Worm (Caenorhabditis elegans) whole organism, young adult: Measurements from ENCODE around the gene his-59.

ENCODE experiments used
- B0019.2 ChIP-seq: fragments of 200-800 bp; sonication (Bioruptor generic); conservative IDR thresholded peaks from 2 replicates; pipeline ENCODE4 v1.3.6; 2022; ENCODE audit warnings: missing genetic modification reagents, missing genetic modification characterization, missing compliant biosample characterization
- C17E4.6 ChIP-seq: fragments of 200-800 bp; sonication (Bioruptor generic); IDR thresholded peaks from 2 replicates; pipeline ENCODE4 v1.3.6; 2022; ENCODE audit warnings: missing genetic modification reagents, missing genetic modification characterization, missing compliant biosample characterization
- F22D6.2 ChIP-seq: sonication (generic microtip); optimal IDR thresholded peaks from 2 replicates; lab custom pipeline; 2016; ENCODE audit warnings: mild to moderate bottlenecking, missing genetic modification characterization, missing compliant biosample characterization
- F37B4.10 ChIP-seq: fragments of 200-800 bp; sonication (Bioruptor generic); IDR thresholded peaks from 2 replicates; pipeline ENCODE4 v1.3.6; 2022; ENCODE audit warnings: missing genetic modification characterization, missing compliant biosample characterization
- F39B2.1 ChIP-seq: fragments of 200-800 bp; sonication (Bioruptor generic); IDR thresholded peaks from 2 replicates; pipeline ENCODE4 v1.3.6; 2022; ENCODE audit warnings: missing genetic modification reagents, missing genetic modification characterization, missing compliant biosample characterization
- K12H6.12 ChIP-seq: fragments of 200-800 bp; sonication (Bioruptor generic); optimal IDR thresholded peaks from 2 replicates; lab custom pipeline; 2018; ENCODE audit warnings: mild to moderate bottlenecking, missing genetic modification characterization, missing compliant biosample characterization
- Y67H2A.10 ChIP-seq: fragments of 200-800 bp; sonication (Bioruptor generic); conservative IDR thresholded peaks from 2 replicates; pipeline ENCODE4 v1.3.6; 2022; ENCODE audit warnings: missing genetic modification reagents, missing genetic modification characterization, missing compliant biosample characterization
- ZK185.1 ChIP-seq: sonication (generic microtip); optimal IDR thresholded peaks from 2 replicates; lab custom pipeline; 2016; ENCODE audit warnings: mild to moderate bottlenecking, missing genetic modification characterization, missing compliant biosample characterization; ENCODE audit not compliant: poor library complexity, severe bottlenecking
- akir-1 ChIP-seq: fragments of 200-800 bp; sonication (Bioruptor generic); optimal IDR thresholded peaks from 2 replicates; lab custom pipeline; 2018; ENCODE audit warnings: mild to moderate bottlenecking, missing genetic modification characterization, moderate library complexity, missing compliant biosample characterization
- ama-1 ChIP-seq, 3 experiments: fragments of 150-350 bp in 1 of 3; sonication (generic microtip) in 2 of 3; optimal IDR thresholded peaks; 2 replicates each; lab custom pipeline; 2014 to 2018; ENCODE audit warnings: missing biosample characterization in 2 of 3, missing genetic modification characterization in 2 of 3, missing genetic modification reagents in 2 of 3
- aptf-3 ChIP-seq: fragments of 200-800 bp; sonication (Bioruptor generic); IDR thresholded peaks from 2 replicates; pipeline ENCODE4 v1.3.6; 2022; ENCODE audit warnings: missing genetic modification characterization, missing compliant biosample characterization
- atf-7 ChIP-seq: sonication (generic microtip); optimal IDR thresholded peaks from 2 replicates; lab custom pipeline; 2017; ENCODE audit warnings: mild to moderate bottlenecking, missing genetic modification characterization, missing compliant biosample characterization
- attf-5 ChIP-seq: fragments of 200-800 bp; sonication (Bioruptor generic); optimal IDR thresholded peaks from 2 replicates; lab custom pipeline; 2018; ENCODE audit warnings: mild to moderate bottlenecking, missing genetic modification characterization, missing compliant biosample characterization
- attf-6 ChIP-seq: fragments of 200-800 bp; sonication (Bioruptor generic); IDR thresholded peaks from 2 replicates; pipeline ENCODE4 v1.3.6; 2022; ENCODE audit warnings: missing genetic modification reagents, missing genetic modification characterization, missing compliant biosample characterization
- ceh-40 ChIP-seq: fragments of 200-800 bp; sonication (Bioruptor generic); IDR thresholded peaks from 2 replicates; pipeline ENCODE4 v1.3.6; 2022; ENCODE audit warnings: missing genetic modification characterization, missing compliant biosample characterization
- ceh-58 ChIP-seq: fragments of 200-800 bp; sonication (Bioruptor generic); IDR thresholded peaks from 2 replicates; pipeline ENCODE4 v1.3.6; 2022; ENCODE audit warnings: missing genetic modification characterization, missing compliant biosample characterization
- ceh-91 ChIP-seq: fragments of 200-800 bp; sonication (Bioruptor generic); IDR thresholded peaks from 2 replicates; pipeline ENCODE4 v1.3.6; 2022; ENCODE audit warnings: missing genetic modification reagents, missing genetic modification characterization, missing compliant biosample characterization
- chd-7 ChIP-seq: sonication (generic microtip); optimal IDR thresholded peaks from 2 replicates; lab custom pipeline; 2016; ENCODE audit warnings: mild to moderate bottlenecking, missing genetic modification characterization, moderate library complexity, missing compliant biosample characterization
- dpff-1 ChIP-seq: sonication (generic microtip); optimal IDR thresholded peaks from 2 replicates; lab custom pipeline; 2017; ENCODE audit warnings: mild to moderate bottlenecking, missing genetic modification characterization, missing compliant biosample characterization
- efl-1 ChIP-seq: fragments of 150-350 bp; optimal IDR thresholded peaks from 2 replicates; lab custom pipeline; 2014; ENCODE audit warnings: missing biosample characterization, missing genetic modification reagents, missing genetic modification characterization
- egl-18 ChIP-seq: fragments of 200-800 bp; sonication (Bioruptor generic); IDR thresholded peaks from 2 replicates; pipeline ENCODE4 v1.3.6; 2022; ENCODE audit warnings: missing genetic modification reagents, missing genetic modification characterization, missing compliant biosample characterization
- ekl-4 ChIP-seq: fragments of 200-800 bp; sonication (Bioruptor generic); IDR thresholded peaks from 2 replicates; pipeline ENCODE4 v1.3.6; 2022; ENCODE audit warnings: missing genetic modification reagents, missing genetic modification characterization, missing compliant biosample characterization
- fkh-3 ChIP-seq: sonication (generic microtip); optimal IDR thresholded peaks from 2 replicates; lab custom pipeline; 2016; ENCODE audit warnings: mild to moderate bottlenecking, missing genetic modification characterization, missing compliant biosample characterization
- him-1 ChIP-seq: sonication (generic microtip); optimal IDR thresholded peaks from 2 replicates; lab custom pipeline; 2016; ENCODE audit warnings: missing genotype, missing genetic modification reagents, missing genetic modification characterization, missing compliant biosample characterization
- hmg-1.2 ChIP-seq: fragments of 200-800 bp; sonication (Bioruptor generic); IDR thresholded peaks from 2 replicates; pipeline ENCODE4 v1.3.6; 2022; ENCODE audit warnings: missing genetic modification reagents, missing genetic modification characterization, missing compliant biosample characterization
- hmg-20 ChIP-seq: fragments of 200-800 bp; sonication (Bioruptor generic); IDR thresholded peaks from 2 replicates; pipeline ENCODE4 v1.3.6; 2022; ENCODE audit warnings: missing genetic modification reagents, missing genetic modification characterization, missing compliant biosample characterization
- hrde-1 ChIP-seq: sonication (generic microtip); optimal IDR thresholded peaks from 2 replicates; lab custom pipeline; 2016; ENCODE audit warnings: missing genetic modification characterization, mild to moderate bottlenecking, missing compliant biosample characterization, moderate library complexity, missing genotype, missing genetic modification reagents, borderline replicate concordance
- lin-40 ChIP-seq: sonication (generic microtip); optimal IDR thresholded peaks from 2 replicates; lab custom pipeline; 2016; ENCODE audit warnings: missing genetic modification characterization, mild to moderate bottlenecking, missing compliant biosample characterization, missing genotype, missing genetic modification reagents
- lin-54 ChIP-seq: fragments of 200-800 bp; sonication (Bioruptor generic); optimal IDR thresholded peaks from 2 replicates; lab custom pipeline; 2018; ENCODE audit warnings: mild to moderate bottlenecking, missing genetic modification characterization, missing compliant biosample characterization
- madf-3 ChIP-seq: fragments of 200-800 bp; sonication (Bioruptor generic); IDR thresholded peaks from 2 replicates; pipeline ENCODE4 v1.3.6; 2022; ENCODE audit warnings: missing genetic modification reagents, missing genetic modification characterization, missing compliant biosample characterization
- mcd-1 ChIP-seq: fragments of 200-800 bp; sonication (Bioruptor generic); IDR thresholded peaks from 2 replicates; pipeline ENCODE4 v1.3.6; 2022; ENCODE audit warnings: missing genetic modification reagents, missing genetic modification characterization, missing compliant biosample characterization
- nfya-1 ChIP-seq: sonication (generic microtip); optimal IDR thresholded peaks from 2 replicates; lab custom pipeline; 2017; ENCODE audit warnings: antibody characterized with exemption, missing compliant biosample characterization, missing genetic modification characterization, borderline replicate concordance; ENCODE audit not compliant: insufficient read depth
- nfyb-1 ChIP-seq: fragments of 200-800 bp; sonication (Bioruptor generic); IDR thresholded peaks from 2 replicates; pipeline ENCODE4 v1.3.6; 2022; ENCODE audit warnings: missing genetic modification reagents, missing genetic modification characterization, missing compliant biosample characterization
- nhr-179 ChIP-seq: sonication (generic microtip); optimal IDR thresholded peaks from 2 replicates; lab custom pipeline; 2016; ENCODE audit warnings: mild to moderate bottlenecking, missing genetic modification characterization, missing compliant biosample characterization
- nhr-27 ChIP-seq: fragments of 200-800 bp; sonication (Bioruptor generic); optimal IDR thresholded peaks from 2 replicates; lab custom pipeline; 2018; ENCODE audit warnings: mild to moderate bottlenecking, missing genetic modification characterization, moderate library complexity, missing compliant biosample characterization
- nhr-80 ChIP-seq: sonication (generic microtip); optimal IDR thresholded peaks from 2 replicates; lab custom pipeline; 2016; ENCODE audit warnings: missing genetic modification characterization, missing compliant biosample characterization
- rec-8 ChIP-seq, 2 experiments: sonication (generic microtip); optimal IDR thresholded peaks; 2 replicates each; lab custom pipeline; 2016; ENCODE audit warnings: mild to moderate bottlenecking in 2 of 2, missing genetic modification characterization in 2 of 2, missing genetic modification reagents in 2 of 2, missing genotype in 2 of 2, missing biosample characterization in 1 of 2, missing compliant biosample characterization in 1 of 2, moderate library complexity in 1 of 2
- rpc-1 ChIP-seq, 2 experiments: fragments of 150-350 bp in 1 of 2; sonication (generic microtip) in 1 of 2; optimal IDR thresholded peaks; 2 replicates each; lab custom pipeline; 2014 to 2018; ENCODE audit warnings: missing biosample characterization in 1 of 2, missing genetic modification characterization in 1 of 2, missing genetic modification reagents in 1 of 2, missing genotype in 1 of 2
- snpc-1.1 ChIP-seq: sonication (generic microtip); optimal IDR thresholded peaks from 2 replicates; lab custom pipeline; 2017; ENCODE audit warnings: missing genetic modification characterization, mild to moderate bottlenecking, missing compliant biosample characterization, antibody characterized with exemption, moderate library complexity, missing genotype, missing genetic modification reagents; ENCODE audit not compliant: insufficient read depth
- somi-1 ChIP-seq: fragments of 200-800 bp; sonication (Bioruptor generic); optimal IDR thresholded peaks from 2 replicates; lab custom pipeline; 2018; ENCODE audit warnings: mild to moderate bottlenecking, missing genetic modification characterization, missing compliant biosample characterization
- tbx-9 ChIP-seq: sonication (generic microtip); optimal IDR thresholded peaks from 2 replicates; lab custom pipeline; 2016; ENCODE audit warnings: borderline replicate concordance, missing genetic modification characterization, inconsistent platforms, missing compliant biosample characterization
- tlf-1 ChIP-seq: fragments of 200-800 bp; sonication (Bioruptor generic); optimal IDR thresholded peaks from 2 replicates; lab custom pipeline; 2018; ENCODE audit warnings: mild to moderate bottlenecking, missing genetic modification characterization, missing compliant biosample characterization
- xnd-1 ChIP-seq: sonication (generic microtip); optimal IDR thresholded peaks from 2 replicates; lab custom pipeline; 2016; ENCODE audit warnings: missing genotype, missing genetic modification reagents, missing genetic modification characterization, missing compliant biosample characterization
- zim-3 ChIP-seq: sonication (generic microtip); optimal IDR thresholded peaks from 2 replicates; lab custom pipeline; 2017; ENCODE audit warnings: mild to moderate bottlenecking, missing genetic modification characterization, moderate library complexity, missing compliant biosample characterization
- ztf-26 ChIP-seq: sonication (generic microtip); optimal IDR thresholded peaks from 2 replicates; lab custom pipeline; 2017; ENCODE audit warnings: missing genetic modification characterization, missing compliant biosample characterization
- ztf-28 ChIP-seq: fragments of 200-800 bp; sonication (Bioruptor generic); IDR thresholded peaks from 2 replicates; pipeline ENCODE4 v1.3.6; 2022; ENCODE audit warnings: missing genetic modification reagents, missing genetic modification characterization, missing compliant biosample characterization
- ztf-3 ChIP-seq: fragments of 200-800 bp; sonication (Bioruptor generic); optimal IDR thresholded peaks from 2 replicates; lab custom pipeline; 2018; ENCODE audit warnings: mild to moderate bottlenecking, missing genetic modification characterization, missing compliant biosample characterization

his-59 gene

DNA sequence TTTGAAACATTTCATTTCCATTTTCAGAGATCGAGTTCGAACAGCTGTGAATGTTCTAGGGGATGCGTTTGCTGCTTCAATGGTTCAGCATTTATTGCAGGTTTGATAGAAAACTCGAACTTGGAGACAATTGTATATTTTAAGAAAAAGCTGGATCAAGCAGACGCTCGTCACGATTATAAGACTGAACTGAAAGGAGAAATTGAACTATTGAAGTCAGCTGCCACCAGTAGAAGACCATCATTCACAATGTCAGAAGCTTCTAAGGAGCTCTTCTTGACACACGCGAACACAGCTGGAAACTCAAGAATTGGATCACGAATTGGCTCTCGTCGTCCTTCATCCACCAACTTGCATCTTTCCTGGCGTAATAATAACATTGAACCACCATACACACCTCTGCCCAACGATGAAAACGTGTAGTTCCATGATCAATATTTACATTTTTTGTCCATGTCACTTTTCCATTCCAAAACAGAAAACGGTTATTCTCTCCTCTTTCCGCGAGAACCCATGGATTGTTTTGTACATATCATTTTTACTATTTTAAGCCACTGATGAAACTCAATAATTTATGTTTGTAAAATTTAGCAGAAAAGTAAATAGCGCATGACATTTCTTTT is 17.9 kb downstream of the his-59 start (continued):
- TF ChIP-seq ceh-58 (GFP tag; lab: Robert Waterston, UW): no peak
- peak; percentile 49 for TF ChIP-seq lin-54
- no peak for TF ChIP-seq somi-1
- no peak for TF ChIP-seq fkh-3
- TF ChIP-seq hrde-1: peak; percentile 78
- TF ChIP-seq lin-40 (tag; lab: Kevin White, UChicago): peak; percentile 35
- peak; percentile 50 for TF ChIP-seq attf-6
- peak; percentile 1 for TF ChIP-seq attf-5 (GFP tag; lab: Kevin White, UChicago)
- no peak for TF ChIP-seq dpff-1 (tag; lab: Kevin White, UChicago)
- no peak for TF ChIP-seq efl-1
- no peak for TF ChIP-seq xnd-1 (tag; lab: Kevin White, UChicago)
- no peak for TF ChIP-seq hmg-20 (GFP tag; lab: Robert Waterston, UW)
- no peak for TF ChIP-seq rpc-1 (optimal IDR thresholded peaks at IDR 0.05; lab: Kevin White, UChicago)
- no peak for TF ChIP-seq rpc-1 (tag; optimal IDR thresholded peaks at IDR 0.05; lab: Kevin White, UChicago)
- TF ChIP-seq nhr-27 (tag; lab: Kevin White, UChicago): peak; percentile 54
- TF ChIP-seq nfya-1 (tag; lab: Kevin White, UChicago): no peak
- TF ChIP-seq Y67H2A.10 (GFP tag; lab: Robert Waterston, UW): no peak
- no peak for TF ChIP-seq ceh-91 (GFP tag; lab: Robert Waterston, UW)
- no peak for TF ChIP-seq ztf-3 (GFP tag; lab: Kevin White, UChicago)
- TF ChIP-seq aptf-3 (GFP tag; lab: Robert Waterston, UW): no peak
- TF ChIP-seq ZK185.1 (tag; lab: Kevin White, UChicago): peak; percentile 67
- TF ChIP-seq mcd-1: no peak; the same call in none of the 2 replicates
- TF ChIP-seq ztf-28 (GFP tag; lab: Robert Waterston, UW): no peak
- TF ChIP-seq F39B2.1: 0 out of 2 replicates have a peak, but pooled peaks have one; percentile 40
- TF ChIP-seq ekl-4: no peak; the same call in none of the 2 replicates
- peak; percentile 10 for TF ChIP-seq ztf-26
- TF ChIP-seq F37B4.10 (GFP tag; lab: Robert Waterston, UW): no peak
- TF ChIP-seq ama-1 (optimal IDR thresholded peaks at IDR 0.05; lab: Kevin White, UChicago): peak; percentile 93
- TF ChIP-seq ama-1 (GFP tag; optimal IDR thresholded peaks at IDR 0.05; lab: Kevin White, UChicago): peak; percentile 54 to 70
- peak; percentile 3 for TF ChIP-seq him-1 (tag; lab: Kevin White, UChicago)
- TF ChIP-seq nfyb-1: 0 out of 2 replicates have a peak, but pooled peaks have one; percentile 42
- TF ChIP-seq egl-18: no peak
- peak in 1 of 2 experiments; percentile 18 for TF ChIP-seq rec-8 (tag; optimal IDR thresholded peaks at IDR 0.05; lab: Kevin White, UChicago)
- no peak for TF ChIP-seq zim-3 (tag; lab: Kevin White, UChicago)
- no peak for TF ChIP-seq B0019.2
- no peak for TF ChIP-seq atf-7 (tag; lab: Kevin White, UChicago)
- TF ChIP-seq ceh-40 (GFP tag; lab: Robert Waterston, UW): no peak
- TF ChIP-seq F22D6.2: no peak
- no peak for TF ChIP-seq K12H6.12 (tag; lab: Kevin White, UChicago)
- no peak for TF ChIP-seq tbx-9
- no peak for TF ChIP-seq nhr-80 (tag; lab: Kevin White, UChicago)
- no peak for TF ChIP-seq nhr-179 (tag; lab: Kevin White, UChicago)
- TF ChIP-seq snpc-1.1 (tag; lab: Kevin White, UChicago): no peak
- peak; percentile 81; the same call in 1 of the 2 replicates for TF ChIP-seq madf-3 (GFP tag; lab: Robert Waterston, UW)
- no peak for TF ChIP-seq C17E4.6 (GFP tag; lab: Robert Waterston, UW)
- no peak for TF ChIP-seq akir-1 (GFP tag; lab: Kevin White, UChicago)
- TF ChIP-seq chd-7: peak; percentile 62
- TF ChIP-seq hmg-1.2 (GFP tag; lab: Robert Waterston, UW): peak; percentile 50
- peak; percentile 77 for TF ChIP-seq tlf-1 (GFP tag; lab: Kevin White, UChicago)
